Worm (Caenorhabditis elegans) whole organism, early embryonic: ENCODE data around the gene srlf-20.

Experiments used
- B0310.2 ChIP-seq: sonication (generic microtip); optimal IDR thresholded peaks from 2 replicates; lab custom pipeline; 2016; ENCODE audit warnings: mild to moderate bottlenecking, missing genetic modification characterization, missing compliant biosample characterization
- F13C5.2 ChIP-seq: sonication (generic microtip); optimal IDR thresholded peaks from 2 replicates; lab custom pipeline; 2017; ENCODE audit warnings: mild to moderate bottlenecking, missing genetic modification characterization, inconsistent platforms, missing compliant biosample characterization
- ama-1 ChIP-seq: fragments of 150-350 bp; optimal IDR thresholded peaks from 2 replicates; lab custom pipeline; 2014
- flt-1 ChIP-seq: fragments of 200-800 bp; sonication (Bioruptor generic); IDR thresholded peaks from 2 replicates; pipeline ENCODE4 v1.3.6; 2022; ENCODE audit warnings: missing genetic modification characterization, missing compliant biosample characterization
- hmbx-1 ChIP-seq: sonication (generic microtip); optimal IDR thresholded peaks from 2 replicates; lab custom pipeline; 2016; ENCODE audit warnings: mild to moderate bottlenecking, missing genetic modification characterization, missing compliant biosample characterization
- hmg-4 ChIP-seq: fragments of 200-800 bp; sonication (Bioruptor generic); optimal IDR thresholded peaks from 2 replicates; lab custom pipeline; 2018; ENCODE audit warnings: mild to moderate bottlenecking, missing genetic modification characterization, missing compliant biosample characterization
- pes-1 ChIP-seq: fragments of 200-800 bp; sonication (Bioruptor generic); IDR thresholded peaks from 2 replicates; pipeline ENCODE4 v1.3.6; 2022; ENCODE audit warnings: missing genetic modification reagents, missing genetic modification characterization, missing compliant biosample characterization
- scrt-1 ChIP-seq: fragments of 200-800 bp; sonication (Bioruptor generic); IDR thresholded peaks from 2 replicates; pipeline ENCODE4 v1.3.6; 2022; ENCODE audit warnings: missing genetic modification characterization, missing compliant biosample characterization
- tbx-37 ChIP-seq: fragments of 200-800 bp; sonication (Bioruptor generic); conservative IDR thresholded peaks from 2 replicates; pipeline ENCODE4 v1.3.6; 2022; ENCODE audit warnings: missing genetic modification reagents, missing genetic modification characterization, missing compliant biosample characterization
- tra-4 ChIP-seq: sonication (generic microtip); optimal IDR thresholded peaks from 2 replicates; lab custom pipeline; 2017; ENCODE audit warnings: missing genetic modification characterization, missing compliant biosample characterization

DNA sequence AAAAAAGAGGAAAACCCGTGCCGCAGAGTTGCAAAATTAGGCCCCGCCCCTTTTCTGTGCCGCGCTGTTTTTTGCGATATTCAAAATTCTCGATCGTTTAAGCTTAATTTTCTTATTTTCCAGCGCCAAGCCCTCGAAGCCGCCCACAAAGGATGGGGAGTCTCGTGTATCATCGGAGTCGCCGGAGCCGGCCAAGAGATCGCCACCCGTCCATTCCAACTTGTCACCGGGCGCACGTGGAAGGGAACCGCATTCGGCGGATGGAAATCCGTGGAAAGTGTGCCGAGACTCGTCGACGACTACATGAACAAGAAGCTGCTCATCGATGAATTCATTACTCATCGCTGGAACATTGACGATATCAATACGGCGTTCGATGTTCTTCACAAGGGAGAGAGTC, 21.9 kb downstream of the srlf-20 start:
- no peak for TF ChIP-seq ama-1 (lab: Kevin White, UChicago)
- TF ChIP-seq hmbx-1 (tag; lab: Kevin White, UChicago): no peak
- TF ChIP-seq scrt-1 (GFP tag; lab: Robert Waterston, UW): no peak
- no peak for TF ChIP-seq B0310.2
- no peak for TF ChIP-seq F13C5.2 (tag; lab: Kevin White, UChicago)
- TF ChIP-seq tra-4 (tag; lab: Kevin White, UChicago): no peak
- TF ChIP-seq flt-1: no peak
- no peak for TF ChIP-seq tbx-37
- no peak for TF ChIP-seq hmg-4 (GFP tag; lab: Kevin White, UChicago)
- TF ChIP-seq pes-1 (GFP tag; lab: Robert Waterston, UW): no peak
